Worm (Caenorhabditis elegans) whole organism, L2 larva: ENCODE results near the gene acp-3.

Source experiments
- ceh-82 ChIP-seq: fragments of 150-350 bp; optimal IDR thresholded peaks from 2 replicates; lab custom pipeline; 2014; ENCODE audit warnings: missing biosample characterization, missing genetic modification characterization
- nhr-77 ChIP-seq: fragments of 150-350 bp; optimal IDR thresholded peaks from 2 replicates; lab custom pipeline; 2014; ENCODE audit warnings: missing biosample characterization, missing genetic modification characterization
- peb-1 ChIP-seq: fragments of 150-350 bp; optimal IDR thresholded peaks from 2 replicates; lab custom pipeline; 2014; ENCODE audit warnings: missing biosample characterization, missing genetic modification characterization
- unc-62 ChIP-seq: fragments of 150-350 bp; optimal IDR thresholded peaks from 2 replicates; lab custom pipeline; 2014; ENCODE audit warnings: missing biosample characterization, missing genetic modification reagents, missing genetic modification characterization
- ztf-1 ChIP-seq: fragments of 200-800 bp; sonication (Bioruptor generic); conservative IDR thresholded peaks from 2 replicates; pipeline ENCODE4 v1.3.6; 2022; ENCODE audit warnings: missing genetic modification characterization, missing compliant biosample characterization

DNA sequence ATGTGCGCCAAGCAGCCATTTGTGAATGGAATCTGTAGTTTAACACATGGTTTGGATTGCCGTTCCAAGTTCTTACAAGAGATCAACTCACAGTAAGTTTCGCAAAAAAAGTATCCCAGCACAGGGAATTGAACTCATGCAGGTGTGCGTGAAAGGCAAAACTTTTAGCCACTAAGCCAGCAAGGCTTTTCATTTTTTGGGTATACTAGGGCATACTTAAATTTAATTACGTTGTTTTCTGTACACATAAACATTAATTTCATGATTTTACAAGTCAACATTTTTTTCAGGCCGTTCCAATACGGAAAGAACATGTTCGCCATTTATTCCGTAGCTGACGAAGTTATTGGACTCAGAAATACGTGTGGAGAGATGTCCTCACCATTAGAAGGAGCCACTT is 4.6 kb upstream of the acp-3 start:
- TF ChIP-seq nhr-77 (tag; lab: Kevin White, UChicago) (no peak), peb-1 (tag; lab: Kevin White, UChicago) (no peak), ztf-1 (GFP tag; lab: Robert Waterston, UW) (no peak), unc-62 (no peak), ceh-82 (no peak)
